Worm (Caenorhabditis elegans) whole organism, early embryonic: ENCODE measurements around the gene lgc-53.

ENCODE experiments used
- B0310.2 ChIP-seq: sonication (generic microtip); optimal IDR thresholded peaks from 2 replicates; lab custom pipeline; 2016; ENCODE audit warnings: mild to moderate bottlenecking, missing genetic modification characterization, missing compliant biosample characterization
- F13C5.2 ChIP-seq: sonication (generic microtip); optimal IDR thresholded peaks from 2 replicates; lab custom pipeline; 2017; ENCODE audit warnings: mild to moderate bottlenecking, missing genetic modification characterization, inconsistent platforms, missing compliant biosample characterization
- aly-1 ChIP-seq: sonication (generic microtip); optimal IDR thresholded peaks from 2 replicates; lab custom pipeline; 2016; ENCODE audit warnings: missing genetic modification characterization, missing compliant biosample characterization
- ama-1 ChIP-seq: fragments of 150-350 bp; optimal IDR thresholded peaks from 2 replicates; lab custom pipeline; 2014
- ceh-13 ChIP-seq: fragments of 200-800 bp; sonication (Bioruptor generic); optimal IDR thresholded peaks from 2 replicates; lab custom pipeline; 2018; ENCODE audit warnings: mild to moderate bottlenecking, missing genetic modification characterization, missing compliant biosample characterization
- ceh-36 ChIP-seq: sonication (generic microtip); optimal IDR thresholded peaks from 2 replicates; lab custom pipeline; 2016; ENCODE audit warnings: missing genetic modification characterization, inconsistent platforms, missing compliant biosample characterization
- ets-7 ChIP-seq: sonication (generic microtip); optimal IDR thresholded peaks from 2 replicates; lab custom pipeline; 2016; ENCODE audit warnings: missing genotype, missing genetic modification characterization, missing compliant biosample characterization
- flt-1 ChIP-seq: fragments of 200-800 bp; sonication (Bioruptor generic); IDR thresholded peaks from 2 replicates; pipeline ENCODE4 v1.3.6; 2022; ENCODE audit warnings: missing genetic modification characterization, missing compliant biosample characterization
- hmbx-1 ChIP-seq: sonication (generic microtip); optimal IDR thresholded peaks from 2 replicates; lab custom pipeline; 2016; ENCODE audit warnings: mild to moderate bottlenecking, missing genetic modification characterization, missing compliant biosample characterization
- hmg-4 ChIP-seq: fragments of 200-800 bp; sonication (Bioruptor generic); optimal IDR thresholded peaks from 2 replicates; lab custom pipeline; 2018; ENCODE audit warnings: mild to moderate bottlenecking, missing genetic modification characterization, missing compliant biosample characterization
- hnd-1 ChIP-seq: sonication (generic microtip); optimal IDR thresholded peaks from 2 replicates; lab custom pipeline; 2016; ENCODE audit warnings: missing genetic modification characterization, missing compliant biosample characterization
- pes-1 ChIP-seq: fragments of 200-800 bp; sonication (Bioruptor generic); IDR thresholded peaks from 2 replicates; pipeline ENCODE4 v1.3.6; 2022; ENCODE audit warnings: missing genetic modification reagents, missing genetic modification characterization, missing compliant biosample characterization
- scrt-1 ChIP-seq: fragments of 200-800 bp; sonication (Bioruptor generic); IDR thresholded peaks from 2 replicates; pipeline ENCODE4 v1.3.6; 2022; ENCODE audit warnings: missing genetic modification characterization, missing compliant biosample characterization
- sea-1 ChIP-seq: fragments of 200-800 bp; sonication (Bioruptor generic); conservative IDR thresholded peaks from 2 replicates; pipeline ENCODE4 v1.3.6; 2022; ENCODE audit warnings: missing genetic modification characterization, missing compliant biosample characterization
- tbx-11 ChIP-seq: fragments of 200-800 bp; sonication (Bioruptor generic); IDR thresholded peaks from 2 replicates; pipeline ENCODE4 v1.3.6; 2022; ENCODE audit warnings: missing genetic modification characterization, missing compliant biosample characterization
- tbx-37 ChIP-seq: fragments of 200-800 bp; sonication (Bioruptor generic); conservative IDR thresholded peaks from 2 replicates; pipeline ENCODE4 v1.3.6; 2022; ENCODE audit warnings: missing genetic modification reagents, missing genetic modification characterization, missing compliant biosample characterization
- tra-4 ChIP-seq: sonication (generic microtip); optimal IDR thresholded peaks from 2 replicates; lab custom pipeline; 2017; ENCODE audit warnings: missing genetic modification characterization, missing compliant biosample characterization

Gene lgc-53

DNA sequence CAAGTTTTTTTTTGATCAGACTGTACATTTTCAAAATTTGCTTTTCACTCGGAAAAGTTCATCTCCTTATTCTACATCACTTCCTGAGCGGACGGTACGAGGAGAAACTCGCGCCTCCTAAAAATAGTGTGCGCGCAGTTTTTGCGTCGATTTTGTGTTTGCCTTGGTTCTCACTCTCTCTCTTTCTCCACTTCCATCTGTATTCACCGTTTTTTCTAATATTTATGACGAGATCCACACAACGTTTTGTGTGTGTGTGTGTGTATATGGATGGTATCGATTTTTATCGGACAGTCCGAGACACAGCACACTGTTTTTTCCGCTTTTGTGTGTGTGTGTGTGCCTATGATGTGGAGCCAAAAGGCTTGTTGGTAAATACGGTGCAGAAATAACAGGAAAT is 21.9 kb downstream of the lgc-53 start:
- TF ChIP-seq ceh-36, result no peak
- TF ChIP-seq flt-1 (GFP tag; lab: Robert Waterston, UW), result no peak
- no peak for TF ChIP-seq B0310.2
- no peak for TF ChIP-seq aly-1
- TF ChIP-seq ets-7, result no peak
- TF ChIP-seq ceh-13 (GFP tag; lab: Kevin White, UChicago), result no peak
- TF ChIP-seq sea-1 (GFP tag; lab: Robert Waterston, UW), result no peak
- no peak for TF ChIP-seq pes-1 (GFP tag; lab: Robert Waterston, UW)

DNA sequence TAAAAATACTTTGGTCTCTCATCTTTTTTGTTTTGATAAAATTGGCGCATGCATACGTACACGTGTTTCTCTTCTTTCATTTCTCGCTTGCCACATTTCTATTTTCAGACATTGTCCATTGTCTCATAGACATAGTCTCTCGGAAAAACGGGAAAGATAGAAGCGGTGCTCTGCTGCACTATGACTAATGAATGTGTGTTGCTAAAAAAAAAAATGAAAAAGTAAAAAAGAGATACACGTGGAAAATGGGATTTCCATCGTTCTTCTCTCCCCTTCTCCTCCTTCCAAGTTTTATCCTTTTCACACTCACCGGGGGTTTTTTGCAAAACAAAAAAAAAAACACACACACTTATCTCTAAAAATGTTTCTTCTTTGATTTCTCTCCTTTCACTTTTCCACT is 23.5 kb downstream of the lgc-53 start:
- TF ChIP-seq tbx-37 (GFP tag; lab: Robert Waterston, UW), result no peak
- no peak for TF ChIP-seq ceh-36
- TF ChIP-seq F13C5.2 (tag; lab: Kevin White, UChicago), result no peak
- no peak for TF ChIP-seq B0310.2

DNA sequence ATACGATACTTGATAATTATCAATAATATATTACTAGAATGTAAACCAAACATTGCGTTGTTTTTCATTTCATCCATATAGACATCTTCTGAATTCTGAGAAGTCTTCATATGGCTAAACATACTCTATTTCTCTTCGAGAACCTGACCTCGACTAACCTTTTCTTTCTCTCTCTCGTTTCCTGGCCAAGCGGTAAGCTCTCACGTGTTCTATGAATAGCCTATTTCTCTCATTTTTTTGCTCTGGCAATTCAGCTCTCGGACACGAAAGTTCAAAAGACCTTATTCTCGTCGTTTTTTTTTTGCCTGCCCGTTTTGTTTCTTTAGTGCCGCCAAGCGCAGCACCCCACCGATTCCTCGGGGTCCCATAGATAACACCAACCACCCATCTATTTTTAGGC is 26.0 kb downstream of the lgc-53 start:
- TF ChIP-seq hmbx-1 (tag; lab: Kevin White, UChicago) (no peak), pes-1 (GFP tag; lab: Robert Waterston, UW) (no peak), ets-7 (no peak), tra-4 (tag; lab: Kevin White, UChicago) (no peak), ceh-13 (GFP tag; lab: Kevin White, UChicago) (no peak), tbx-37 (GFP tag; lab: Robert Waterston, UW) (no peak), B0310.2 (no peak), tbx-11 (GFP tag; lab: Robert Waterston, UW) (no peak), ama-1 (lab: Kevin White, UChicago) (no peak)

DNA sequence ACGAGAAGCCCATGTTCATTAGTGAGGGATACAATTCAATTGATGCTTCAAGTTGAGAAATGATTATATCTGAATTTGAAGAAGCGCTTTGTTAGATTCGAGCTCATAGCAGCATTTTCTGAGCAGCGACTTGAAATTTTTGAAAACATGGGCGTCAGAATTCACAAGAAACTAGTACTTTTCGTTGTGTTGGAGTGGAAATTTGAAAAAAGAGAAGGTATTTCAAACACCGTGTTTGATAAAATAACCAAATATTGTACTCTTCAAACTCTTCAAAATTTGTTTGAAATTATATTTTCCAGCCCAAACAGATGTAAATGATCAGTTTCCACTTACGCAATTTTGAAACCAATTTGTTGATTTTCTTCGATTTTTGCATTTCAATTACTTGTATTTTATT is 33.5 kb downstream of the lgc-53 start, which contains the start of gene C10E2.2:
TSS of gene C10E2.2 (plus strand) at position 301 of the 400 bp plus-strand sequence.
- TF ChIP-seq hmg-4 (GFP tag; lab: Kevin White, UChicago), result no peak
- no peak for TF ChIP-seq F13C5.2 (tag; lab: Kevin White, UChicago)
- TF ChIP-seq B0310.2, result no peak
- no peak for TF ChIP-seq tbx-11 (GFP tag; lab: Robert Waterston, UW)
- no peak for TF ChIP-seq hnd-1 (tag; lab: Kevin White, UChicago)
- no peak for TF ChIP-seq flt-1 (GFP tag; lab: Robert Waterston, UW)
- no peak for TF ChIP-seq ama-1 (lab: Kevin White, UChicago)
- no peak for TF ChIP-seq hmbx-1 (tag; lab: Kevin White, UChicago)
- no peak for TF ChIP-seq ceh-13 (GFP tag; lab: Kevin White, UChicago)
- TF ChIP-seq sea-1 (GFP tag; lab: Robert Waterston, UW), result no peak
- no peak for TF ChIP-seq ets-7
- no peak for TF ChIP-seq tra-4 (tag; lab: Kevin White, UChicago)
- TF ChIP-seq pes-1 (GFP tag; lab: Robert Waterston, UW), result no peak
- no peak for TF ChIP-seq tbx-37 (GFP tag; lab: Robert Waterston, UW)
- no peak for TF ChIP-seq aly-1
- no peak for TF ChIP-seq scrt-1 (GFP tag; lab: Robert Waterston, UW)
- no peak for TF ChIP-seq ceh-36

DNA sequence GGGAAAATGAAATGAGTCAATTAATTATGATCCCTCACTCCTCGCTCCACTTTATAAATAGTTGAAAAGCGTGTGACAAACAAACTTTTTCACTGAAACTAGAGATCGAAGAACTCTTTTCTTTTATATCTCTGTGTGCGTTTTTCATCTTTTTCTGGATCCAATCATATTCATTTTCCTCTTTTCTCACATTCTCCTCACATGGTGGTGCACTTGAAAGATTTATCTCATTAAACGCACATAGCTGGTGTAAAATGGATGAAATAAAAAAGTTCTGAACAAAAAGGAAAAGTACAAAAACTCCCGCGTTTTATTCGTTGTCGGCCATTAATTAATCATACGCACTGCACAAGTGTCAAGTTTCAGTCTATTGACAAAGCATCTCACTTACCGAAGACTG is 40.7 kb downstream of the lgc-53 start:
- TF ChIP-seq ceh-13 (GFP tag; lab: Kevin White, UChicago), result no peak
- TF ChIP-seq ceh-36, result no peak
- TF ChIP-seq B0310.2, result no peak
- TF ChIP-seq flt-1 (GFP tag; lab: Robert Waterston, UW), result no peak
- no peak for TF ChIP-seq hmbx-1 (tag; lab: Kevin White, UChicago)
- no peak for TF ChIP-seq tbx-37 (GFP tag; lab: Robert Waterston, UW)

DNA sequence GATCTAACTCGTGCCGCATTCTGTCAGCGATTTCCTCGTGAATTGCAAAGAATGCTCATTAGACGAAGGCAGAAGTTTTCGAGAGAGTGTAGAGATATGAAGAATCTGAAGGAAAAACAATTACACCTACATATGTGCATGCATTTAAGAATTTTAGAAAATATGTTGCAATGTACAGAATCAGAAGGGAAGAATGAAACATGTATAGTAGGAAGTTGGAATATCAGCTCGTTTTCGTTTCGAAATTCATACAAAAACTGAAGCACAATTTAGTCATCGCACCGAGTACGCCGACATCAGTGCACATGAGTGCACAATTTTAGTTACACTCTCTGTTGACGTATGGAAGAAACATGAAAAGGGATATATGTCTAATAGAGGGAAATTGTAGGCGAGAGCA is 43.0 kb downstream of the lgc-53 start, which contains the start of gene C10E2.5:
TSS of gene C10E2.5 (minus strand) at position 101 of the 400 bp plus-strand sequence.
- TF ChIP-seq hmg-4 (GFP tag; lab: Kevin White, UChicago) (no peak), tbx-37 (GFP tag; lab: Robert Waterston, UW) (no peak), hmbx-1 (tag; lab: Kevin White, UChicago) (no peak)

DNA sequence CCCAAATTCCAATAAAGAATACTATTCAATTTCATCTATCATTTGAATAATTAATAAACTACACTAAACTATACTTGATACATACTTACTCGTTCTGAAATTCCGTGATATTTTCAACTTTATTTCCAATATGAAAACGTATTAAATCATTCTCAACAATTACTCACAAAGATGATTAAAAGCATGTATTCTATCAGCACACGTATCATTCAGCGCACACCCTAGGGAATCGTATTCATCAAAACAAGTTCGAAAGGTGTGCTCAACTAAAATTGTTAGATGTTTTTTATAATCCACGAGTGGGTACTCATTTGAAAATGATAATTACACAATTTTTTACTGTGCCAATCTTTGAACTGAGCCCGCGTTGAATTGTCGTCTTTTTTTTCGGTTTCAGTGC is 51.0 kb downstream of the lgc-53 start, which contains the start of gene C10E2.1:
TSS of gene C10E2.1 (plus strand) at position 301 of the 400 bp plus-strand sequence.
- TF ChIP-seq tbx-11 (GFP tag; lab: Robert Waterston, UW), result no peak
- TF ChIP-seq hmbx-1 (tag; lab: Kevin White, UChicago), result no peak
- no peak for TF ChIP-seq B0310.2
- no peak for TF ChIP-seq scrt-1 (GFP tag; lab: Robert Waterston, UW)
- no peak for TF ChIP-seq hnd-1 (tag; lab: Kevin White, UChicago)
- TF ChIP-seq aly-1, result no peak
- TF ChIP-seq ama-1 (lab: Kevin White, UChicago), result no peak
- TF ChIP-seq ets-7, result no peak
- no peak for TF ChIP-seq flt-1 (GFP tag; lab: Robert Waterston, UW)
- no peak for TF ChIP-seq hmg-4 (GFP tag; lab: Kevin White, UChicago)
